Worm (Caenorhabditis elegans): ENCODE data around the gene cal-1.

Gene cal-1

ce11 chrV:12538984-12539852 lies 22.2 kb upstream of the cal-1 start (continued):
- TF ChIP-seq mep-1 (tag; optimal IDR thresholded peaks at IDR 0.05), result peak; percentile 53
- peak; percentile 26 to 50 for TF ChIP-seq lsy-2 (tag; optimal IDR thresholded peaks at IDR 0.05)
- no peak for TF ChIP-seq lin-13 (GFP tag; optimal IDR thresholded peaks at IDR 0.05)
- no peak for TF ChIP-seq hif-1 (tag; optimal IDR thresholded peaks at IDR 0.05)
- TF ChIP-seq mxl-2 (GFP tag; conservative IDR thresholded peaks at IDR 0.05), result no peak
- no peak for TF ChIP-seq nhr-28 (tag; optimal IDR thresholded peaks at IDR 0.05)
- peak; percentile 8 for TF ChIP-seq mes-2 (tag; optimal IDR thresholded peaks at IDR 0.05; ENCODE audit: poor library complexity, severe bottlenecking)
- TF ChIP-seq tag-97 (GFP tag; IDR thresholded peaks at IDR 0.05), result no peak
- TF ChIP-seq gei-8 (GFP tag; optimal IDR thresholded peaks at IDR 0.05), result no peak
- no peak for TF ChIP-seq set-16 (GFP tag; IDR thresholded peaks at IDR 0.05)
- no peak for TF ChIP-seq R02D3.7 (tag; optimal IDR thresholded peaks at IDR 0.05)
- TF ChIP-seq ceh-82 (tag; optimal IDR thresholded peaks at IDR 0.05), result no peak
- no peak for TF ChIP-seq egl-43 (GFP tag; IDR thresholded peaks at IDR 0.05)
- no peak for TF ChIP-seq ces-1 (GFP tag; optimal IDR thresholded peaks at IDR 0.05)
- TF ChIP-seq nhr-41 (GFP tag; IDR thresholded peaks at IDR 0.05), result no peak
- TF ChIP-seq zfp-2 (tag; optimal IDR thresholded peaks at IDR 0.05), result no peak
- TF ChIP-seq tra-1 (GFP tag; IDR thresholded peaks at IDR 0.05), result no peak
- TF ChIP-seq dpl-1 (GFP tag; optimal IDR thresholded peaks at IDR 0.05), result no peak
- no peak for TF ChIP-seq Y48G9A.11 (GFP tag; IDR thresholded peaks at IDR 0.05)
- no peak for TF ChIP-seq madf-9 (GFP tag; conservative IDR thresholded peaks at IDR 0.05)
- no peak for TF ChIP-seq dmd-6 (GFP tag; IDR thresholded peaks at IDR 0.05)
- no peak for TF ChIP-seq lir-3 (tag; optimal IDR thresholded peaks at IDR 0.05)
- TF ChIP-seq nhr-25 (tag; optimal IDR thresholded peaks at IDR 0.05; ENCODE audit: borderline replicate concordance, insufficient read depth), result no peak
- no peak for TF ChIP-seq daf-16 (GFP tag; optimal IDR thresholded peaks at IDR 0.05)
- peak; percentile 22 for TF ChIP-seq daf-16 (tag; optimal IDR thresholded peaks at IDR 0.05)
- peak; percentile 23 for TF ChIP-seq nhr-6 (tag; optimal IDR thresholded peaks at IDR 0.05)
- TF ChIP-seq hmg-1.1 (GFP tag; IDR thresholded peaks at IDR 0.05), result peak; percentile 59; the same call in 1 of the 2 replicates
- TF ChIP-seq hlh-30 (tag; optimal IDR thresholded peaks at IDR 0.05; ENCODE audit: insufficient read depth), result peak; percentile 20
- TF ChIP-seq nhr-11 (tag; optimal IDR thresholded peaks at IDR 0.05), result no peak
- TF ChIP-seq unc-62 (GFP tag; optimal IDR thresholded peaks at IDR 0.05 in 1 of 2), result no peak
- no peak for TF ChIP-seq unc-62 (tag; optimal IDR thresholded peaks at IDR 0.05)
- TF ChIP-seq duxl-1 (tag; optimal IDR thresholded peaks at IDR 0.05; ENCODE audit: poor library complexity), result no peak
- no peak for TF ChIP-seq T20F7.1 (GFP tag; optimal IDR thresholded peaks at IDR 0.05)

- no peak for TF ChIP-seq dmd-8 (GFP tag; IDR thresholded peaks at IDR 0.05)
- no peak for TF ChIP-seq sdz-12 (GFP tag; optimal IDR thresholded peaks at IDR 0.05)
- TF ChIP-seq T26A8.4 (GFP tag; IDR thresholded peaks at IDR 0.05), result no peak
- TF ChIP-seq arid-1 (GFP tag; conservative IDR thresholded peaks at IDR 0.05), result no peak
- TF ChIP-seq hlh-30 (tag; optimal IDR thresholded peaks at IDR 0.05; ENCODE audit: insufficient read depth), result no peak
- TF ChIP-seq zfp-2 (tag; optimal IDR thresholded peaks at IDR 0.05), result no peak
- peak; percentile 27 for TF ChIP-seq nhr-28 (tag; optimal IDR thresholded peaks at IDR 0.05)
Observed at ce11 chrV:12537505-12537904, 20.5 kb upstream of the cal-1 start.

All from whole organism, L4 larva.